Worm (Caenorhabditis elegans): ENCODE data around the gene arx-3.
A peak's percentile ranks its signal among the peaks of the same experiment; 100 is the strongest.

The arx-3 gene

DNA sequence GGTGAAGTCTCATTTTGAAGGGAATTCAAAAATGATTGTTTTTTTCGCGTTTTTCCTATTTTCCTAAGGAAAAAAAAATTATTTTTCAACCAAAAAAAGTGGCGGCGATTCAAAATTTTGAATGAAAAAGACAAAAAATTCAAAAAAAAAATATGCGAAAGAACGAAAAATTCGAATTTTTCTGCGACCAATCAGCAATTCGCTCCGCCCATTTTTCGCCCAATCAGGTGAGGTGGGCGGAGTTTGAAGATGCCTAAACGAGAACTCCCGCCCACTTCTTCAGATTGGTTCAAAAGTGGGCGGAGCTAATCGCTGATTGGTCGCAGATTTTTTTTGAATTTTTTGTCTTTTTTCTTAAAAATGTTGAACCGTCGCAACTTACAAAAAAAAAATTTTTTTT is 5.7 kb upstream of the arx-3 start:
- TF ChIP-seq nhr-111 (GFP tag; optimal IDR thresholded peaks at IDR 0.05) (no peak), hlh-11 (tag; optimal IDR thresholded peaks at IDR 0.05) (no peak), nhr-10 (tag; optimal IDR thresholded peaks at IDR 0.05) (no peak), F49E8.2 (tag; optimal IDR thresholded peaks at IDR 0.05; ENCODE audit: borderline replicate concordance) (no peak), Y48G9A.11 (GFP tag; IDR thresholded peaks at IDR 0.05) (no peak), pha-4 (GFP tag; IDR thresholded peaks at IDR 0.05) (no peak), pha-4 (tag; optimal IDR thresholded peaks at IDR 0.05) (no peak), mdl-1 (tag; optimal IDR thresholded peaks at IDR 0.05) (no peak), php-3 (GFP tag; IDR thresholded peaks at IDR 0.05) (no peak), Y75B8A.6 (GFP tag; IDR thresholded peaks at IDR 0.05) (no peak), jun-1 (tag; optimal IDR thresholded peaks at IDR 0.05) (no peak), lin-38 (GFP tag; IDR thresholded peaks at IDR 0.05) (no peak), unc-62 (GFP tag; optimal IDR thresholded peaks at IDR 0.05 in 1 of 2) (no peak), unc-62 (tag; optimal IDR thresholded peaks at IDR 0.05) (no peak), T26A8.4 (GFP tag; IDR thresholded peaks at IDR 0.05) (no peak), lsy-2 (tag; optimal IDR thresholded peaks at IDR 0.05) (no peak), R02D3.7 (tag; optimal IDR thresholded peaks at IDR 0.05) (no peak), mdt-29 (GFP tag; IDR thresholded peaks at IDR 0.05) (no peak), zfp-2 (tag; optimal IDR thresholded peaks at IDR 0.05) (no peak)

DNA sequence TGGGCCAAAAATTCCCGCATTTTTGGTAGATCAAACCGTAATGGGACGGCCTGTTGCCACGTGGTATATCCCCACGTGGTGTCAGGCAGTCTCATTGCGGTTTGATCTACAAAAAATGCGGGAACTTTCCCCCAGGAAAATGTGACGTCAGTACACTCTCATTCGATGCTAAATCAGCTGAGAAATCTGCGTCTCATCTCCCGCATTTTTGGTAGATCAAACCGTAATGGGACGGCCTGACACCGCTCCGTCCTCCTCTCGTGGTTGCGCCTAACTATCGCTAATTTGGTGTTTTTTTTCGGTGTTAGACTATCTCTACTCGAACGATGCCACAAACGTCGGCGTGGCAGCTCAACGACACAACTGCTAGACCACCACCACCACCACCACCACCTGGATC is 3.2 kb upstream of the arx-3 start, which contains the start of gene zyg-8:
TSS of gene zyg-8 (plus strand) at position 301 of the 400 bp plus-strand sequence.
- TF ChIP-seq ces-1 (GFP tag; optimal IDR thresholded peaks at IDR 0.05), result no peak
- no peak for TF ChIP-seq mep-1 (tag; optimal IDR thresholded peaks at IDR 0.05)
- peak; percentile 78 for TF ChIP-seq aha-1 (tag)

DNA sequence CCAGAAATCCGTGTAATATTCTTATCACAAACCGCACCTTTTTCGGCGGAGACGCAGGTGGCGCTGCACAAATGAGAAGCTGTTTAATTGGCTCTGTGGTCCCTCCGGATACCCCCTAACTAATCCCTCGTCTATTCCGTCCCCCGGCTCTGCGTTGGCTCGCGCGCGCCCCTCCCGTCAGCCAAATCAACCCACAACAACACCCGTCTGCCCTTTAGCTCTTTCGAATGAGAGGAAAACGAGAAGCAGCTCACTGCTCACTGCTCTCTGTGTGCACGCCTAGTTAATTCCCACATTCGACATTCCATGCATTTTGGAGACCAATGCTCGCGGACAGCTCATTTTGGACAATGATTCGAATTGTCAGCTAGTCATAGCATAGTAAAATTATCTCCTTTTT is 1.8 kb upstream of the arx-3 start:
- TF ChIP-seq set-16 (GFP tag; IDR thresholded peaks at IDR 0.05) (peak; percentile 74), egl-43 (GFP tag; IDR thresholded peaks at IDR 0.05) (peak; percentile 39; the same call in 1 of the 2 replicates), dve-1 (tag; optimal IDR thresholded peaks at IDR 0.05; ENCODE audit: insufficient read depth) (no peak), Y105C5A.15 (GFP tag; IDR thresholded peaks at IDR 0.05) (no peak), hmg-1.1 (GFP tag; IDR thresholded peaks at IDR 0.05) (0 out of 2 replicates have a peak, but pooled peaks have one; percentile 23), aha-1 (tag) (peak; percentile 60)

DNA sequence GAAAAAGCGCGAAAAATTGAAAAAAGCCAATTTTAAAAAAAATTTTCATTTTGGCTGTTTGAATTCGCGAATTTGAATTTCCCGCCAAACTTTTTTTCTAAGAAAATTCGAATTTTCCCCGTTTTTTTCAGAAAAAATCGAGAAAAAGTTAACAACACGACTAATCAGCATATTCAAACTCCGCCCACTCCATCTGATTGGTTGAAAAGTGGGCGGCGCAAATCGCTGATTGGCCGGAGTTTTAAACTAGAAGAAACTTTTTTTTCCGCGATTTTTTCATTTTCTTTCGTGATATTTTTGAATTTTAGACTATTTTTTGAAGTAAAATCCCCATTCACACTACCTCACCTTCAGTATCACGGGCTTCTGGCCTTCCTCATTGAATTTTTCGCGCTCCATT is 1.3 kb upstream of the arx-3 start:
- TF ChIP-seq egl-43 (GFP tag; IDR thresholded peaks at IDR 0.05) (no peak), ctbp-1 (GFP tag; IDR thresholded peaks at IDR 0.05) (no peak), mxl-3 (GFP tag; optimal IDR thresholded peaks at IDR 0.05) (no peak), ztf-11 (tag; optimal IDR thresholded peaks at IDR 0.05) (no peak), gei-8 (GFP tag; optimal IDR thresholded peaks at IDR 0.05) (no peak), ceh-28 (tag; optimal IDR thresholded peaks at IDR 0.05) (no peak), daf-16 (GFP tag; optimal IDR thresholded peaks at IDR 0.05) (no peak), daf-16 (tag; optimal IDR thresholded peaks at IDR 0.05) (no peak), dmd-6 (GFP tag; IDR thresholded peaks at IDR 0.05) (no peak), nhr-237 (tag; optimal IDR thresholded peaks at IDR 0.05) (no peak), aly-2 (tag; optimal IDR thresholded peaks at IDR 0.05) (no peak), mxl-2 (GFP tag; conservative IDR thresholded peaks at IDR 0.05) (no peak), hlh-11 (tag; optimal IDR thresholded peaks at IDR 0.05) (no peak), ztf-7 (tag; optimal IDR thresholded peaks at IDR 0.05) (no peak), jun-1 (tag; optimal IDR thresholded peaks at IDR 0.05) (no peak), mdt-29 (GFP tag; IDR thresholded peaks at IDR 0.05) (no peak), nhr-48 (tag; optimal IDR thresholded peaks at IDR 0.05) (no peak), zip-11 (GFP tag; IDR thresholded peaks at IDR 0.05) (no peak), nhr-42 (GFP tag; IDR thresholded peaks at IDR 0.05) (no peak)

All from whole organism, L4 larva.